Fruit fly (Drosophila melanogaster) whole organism, wandering third instar larva: ENCODE data around the gene sty.

Experiments used
- CG9705 ChIP-seq: fragments of 200-800 bp; sonication (Bioruptor generic); optimal IDR thresholded peaks from 2 replicates; lab custom pipeline; 2018; ENCODE audit warnings: missing biosample characterization, mild to moderate bottlenecking, missing genetic modification characterization
- HLH106 ChIP-seq: fragments of 200-800 bp; optimal IDR thresholded peaks from 3 replicates; lab custom pipeline; 2019; ENCODE audit warnings: missing biosample characterization, mild to moderate bottlenecking, missing genetic modification characterization, moderate library complexity
- Rel ChIP-seq, 2 experiments: fragments of 200-800 bp; sonication (Bioruptor generic) in 1 of 2; optimal IDR thresholded peaks; 2 replicates in 1 of 2; 3 replicates in 1 of 2; lab custom pipeline; 2016 to 2019; ENCODE audit warnings: mild to moderate bottlenecking in 2 of 2, missing biosample characterization in 2 of 2, missing genetic modification characterization in 2 of 2, moderate library complexity in 1 of 2
- h ChIP-seq: fragments of 200-800 bp; sonication (Bioruptor generic); optimal IDR thresholded peaks from 3 replicates; lab custom pipeline; 2016; ENCODE audit warnings: missing biosample characterization, mild to moderate bottlenecking, missing genetic modification characterization
- psq ChIP-seq: fragments of 200-800 bp; sonication (Bioruptor generic); optimal IDR thresholded peaks from 3 replicates; lab custom pipeline; 2017; ENCODE audit warnings: missing biosample characterization, mild to moderate bottlenecking, missing genetic modification characterization, moderate library complexity
- rgr ChIP-seq: fragments of 200-800 bp; sonication (Bioruptor generic); optimal IDR thresholded peaks from 3 replicates; lab custom pipeline; 2016; ENCODE audit warnings: missing biosample characterization, mild to moderate bottlenecking, missing genetic modification characterization

- TF ChIP-seq Rel (GFP tag; optimal IDR thresholded peaks at IDR 0.05; lab: Kevin White, UChicago) = no peak
- TF ChIP-seq Rel (tag; optimal IDR thresholded peaks at IDR 0.05; lab: Kevin White, UChicago) = no peak
- no peak for TF ChIP-seq CG9705
- no peak for TF ChIP-seq h (GFP tag; lab: Kevin White, UChicago)
- TF ChIP-seq HLH106 (tag; lab: Kevin White, UChicago) = no peak
- TF ChIP-seq rgr (GFP tag; lab: Kevin White, UChicago) = no peak
- TF ChIP-seq psq (GFP tag; lab: Kevin White, UChicago) = no peak
Measured at dm6 chr3L:3472063-3472528, 47.4 kb upstream of the sty start, which contains the start of the genes CG32267 and CG42324.
